Worm (Caenorhabditis elegans) whole organism, young adult: ENCODE measurements around the gene nhl-1.

Experiments
- B0019.2 ChIP-seq: fragments of 200-800 bp; sonication (Bioruptor generic); conservative IDR thresholded peaks from 2 replicates; pipeline ENCODE4 v1.3.6; 2022; ENCODE audit warnings: missing genetic modification reagents, missing genetic modification characterization, missing compliant biosample characterization
- B0035.1 ChIP-seq: sonication (generic microtip); optimal IDR thresholded peaks from 2 replicates; lab custom pipeline; 2016; ENCODE audit warnings: missing genetic modification characterization, mild to moderate bottlenecking, missing compliant biosample characterization, missing genotype, missing genetic modification reagents
- C17E4.6 ChIP-seq: fragments of 200-800 bp; sonication (Bioruptor generic); IDR thresholded peaks from 2 replicates; pipeline ENCODE4 v1.3.6; 2022; ENCODE audit warnings: missing genetic modification reagents, missing genetic modification characterization, missing compliant biosample characterization
- F10E7.11 ChIP-seq: sonication (generic microtip); optimal IDR thresholded peaks from 2 replicates; lab custom pipeline; 2017; ENCODE audit warnings: mild to moderate bottlenecking, missing genetic modification characterization, moderate library complexity, missing compliant biosample characterization
- F39B2.1 ChIP-seq: fragments of 200-800 bp; sonication (Bioruptor generic); IDR thresholded peaks from 2 replicates; pipeline ENCODE4 v1.3.6; 2022; ENCODE audit warnings: missing genetic modification reagents, missing genetic modification characterization, missing compliant biosample characterization
- F49E8.2 ChIP-seq: sonication (generic microtip); optimal IDR thresholded peaks from 3 replicates; lab custom pipeline; 2017; ENCODE audit warnings: missing genetic modification characterization, mild to moderate bottlenecking, missing compliant biosample characterization, antibody characterized with exemption, moderate library complexity; ENCODE audit not compliant: insufficient read depth
- F52B5.7 ChIP-seq: sonication (generic microtip); optimal IDR thresholded peaks from 2 replicates; lab custom pipeline; 2016; ENCODE audit warnings: mild to moderate bottlenecking, missing genetic modification characterization, missing compliant biosample characterization
- F55B11.4 ChIP-seq: sonication (generic microtip); optimal IDR thresholded peaks from 2 replicates; lab custom pipeline; 2016; ENCODE audit warnings: missing compliant biosample characterization, missing genetic modification characterization, borderline replicate concordance; ENCODE audit not compliant: insufficient read depth
- F57C9.4 ChIP-seq: sonication (generic microtip); optimal IDR thresholded peaks from 2 replicates; lab custom pipeline; 2017; ENCODE audit warnings: mild to moderate bottlenecking, missing genetic modification characterization, missing compliant biosample characterization
- T07F8.4 ChIP-seq: sonication (generic microtip); optimal IDR thresholded peaks from 2 replicates; lab custom pipeline; 2016; ENCODE audit warnings: mild to moderate bottlenecking, missing genetic modification characterization, moderate library complexity, missing compliant biosample characterization
- ZK185.1 ChIP-seq: sonication (generic microtip); optimal IDR thresholded peaks from 2 replicates; lab custom pipeline; 2016; ENCODE audit warnings: mild to moderate bottlenecking, missing genetic modification characterization, missing compliant biosample characterization; ENCODE audit not compliant: poor library complexity, severe bottlenecking
- ama-1 ChIP-seq, 3 experiments: fragments of 150-350 bp in 1 of 3; sonication (generic microtip) in 2 of 3; optimal IDR thresholded peaks; 2 replicates each; lab custom pipeline; 2014 to 2018; ENCODE audit warnings: missing biosample characterization in 2 of 3, missing genetic modification characterization in 2 of 3, missing genetic modification reagents in 2 of 3
- attf-3 ChIP-seq: fragments of 200-800 bp; sonication (Bioruptor generic); conservative IDR thresholded peaks from 2 replicates; pipeline ENCODE4 v1.3.6; 2022; ENCODE audit warnings: missing genetic modification reagents, missing genetic modification characterization, missing compliant biosample characterization
- bed-1 ChIP-seq: fragments of 200-800 bp; sonication (Bioruptor generic); IDR thresholded peaks from 2 replicates; pipeline ENCODE4 v1.3.6; 2022; ENCODE audit warnings: missing genetic modification reagents, missing genetic modification characterization, missing compliant biosample characterization
- bed-2 ChIP-seq: fragments of 200-800 bp; sonication (Bioruptor generic); IDR thresholded peaks from 2 replicates; pipeline ENCODE4 v1.3.6; 2022; ENCODE audit warnings: missing genetic modification reagents, missing genetic modification characterization, missing compliant biosample characterization
- cebp-2 ChIP-seq: fragments of 200-800 bp; sonication (Bioruptor generic); IDR thresholded peaks from 2 replicates; pipeline ENCODE4 v1.3.6; 2022; ENCODE audit warnings: missing genetic modification characterization, missing compliant biosample characterization
- ceh-100 ChIP-seq: fragments of 200-800 bp; sonication (Bioruptor generic); IDR thresholded peaks from 2 replicates; pipeline ENCODE4 v1.3.6; 2022; ENCODE audit warnings: missing genetic modification reagents, missing genetic modification characterization, missing compliant biosample characterization
- die-1 ChIP-seq: sonication (generic microtip); optimal IDR thresholded peaks from 2 replicates; lab custom pipeline; 2016; ENCODE audit warnings: missing genotype, mild to moderate bottlenecking, missing genetic modification characterization, missing compliant biosample characterization
- dpff-1 ChIP-seq: sonication (generic microtip); optimal IDR thresholded peaks from 2 replicates; lab custom pipeline; 2017; ENCODE audit warnings: mild to moderate bottlenecking, missing genetic modification characterization, missing compliant biosample characterization
- egl-18 ChIP-seq: fragments of 200-800 bp; sonication (Bioruptor generic); IDR thresholded peaks from 2 replicates; pipeline ENCODE4 v1.3.6; 2022; ENCODE audit warnings: missing genetic modification reagents, missing genetic modification characterization, missing compliant biosample characterization
- ekl-4 ChIP-seq: fragments of 200-800 bp; sonication (Bioruptor generic); IDR thresholded peaks from 2 replicates; pipeline ENCODE4 v1.3.6; 2022; ENCODE audit warnings: missing genetic modification reagents, missing genetic modification characterization, missing compliant biosample characterization
- fkh-3 ChIP-seq: sonication (generic microtip); optimal IDR thresholded peaks from 2 replicates; lab custom pipeline; 2016; ENCODE audit warnings: mild to moderate bottlenecking, missing genetic modification characterization, missing compliant biosample characterization
- hlh-26 ChIP-seq: fragments of 200-800 bp; sonication (Bioruptor generic); conservative IDR thresholded peaks from 2 replicates; pipeline ENCODE4 v1.3.6; 2022; ENCODE audit warnings: missing genetic modification reagents, missing genetic modification characterization, missing compliant biosample characterization
- hmg-20 ChIP-seq: fragments of 200-800 bp; sonication (Bioruptor generic); IDR thresholded peaks from 2 replicates; pipeline ENCODE4 v1.3.6; 2022; ENCODE audit warnings: missing genetic modification reagents, missing genetic modification characterization, missing compliant biosample characterization
- lin-26 ChIP-seq: fragments of 200-800 bp; sonication (Bioruptor generic); IDR thresholded peaks from 2 replicates; pipeline ENCODE4 v1.3.6; 2022; ENCODE audit warnings: missing genetic modification reagents, missing genetic modification characterization, missing compliant biosample characterization
- lin-40 ChIP-seq: sonication (generic microtip); optimal IDR thresholded peaks from 2 replicates; lab custom pipeline; 2016; ENCODE audit warnings: missing genetic modification characterization, mild to moderate bottlenecking, missing compliant biosample characterization, missing genotype, missing genetic modification reagents
- lin-54 ChIP-seq: fragments of 200-800 bp; sonication (Bioruptor generic); optimal IDR thresholded peaks from 2 replicates; lab custom pipeline; 2018; ENCODE audit warnings: mild to moderate bottlenecking, missing genetic modification characterization, missing compliant biosample characterization
- lsy-27 ChIP-seq: sonication (generic microtip); optimal IDR thresholded peaks from 2 replicates; lab custom pipeline; 2017; ENCODE audit warnings: missing genetic modification characterization, mild to moderate bottlenecking, missing compliant biosample characterization, antibody characterized with exemption, missing genotype, borderline replicate concordance; ENCODE audit not compliant: insufficient read depth
- madf-3 ChIP-seq: fragments of 200-800 bp; sonication (Bioruptor generic); IDR thresholded peaks from 2 replicates; pipeline ENCODE4 v1.3.6; 2022; ENCODE audit warnings: missing genetic modification reagents, missing genetic modification characterization, missing compliant biosample characterization
- madf-6 ChIP-seq: fragments of 200-800 bp; sonication (Bioruptor generic); IDR thresholded peaks from 2 replicates; pipeline ENCODE4 v1.3.6; 2022; ENCODE audit warnings: missing genetic modification reagents, missing genetic modification characterization, missing compliant biosample characterization
- mcd-1 ChIP-seq: fragments of 200-800 bp; sonication (Bioruptor generic); IDR thresholded peaks from 2 replicates; pipeline ENCODE4 v1.3.6; 2022; ENCODE audit warnings: missing genetic modification reagents, missing genetic modification characterization, missing compliant biosample characterization
- mes-4 ChIP-seq: sonication (generic microtip); optimal IDR thresholded peaks from 2 replicates; lab custom pipeline; 2016; ENCODE audit warnings: missing genotype, missing genetic modification characterization, missing compliant biosample characterization
- nhr-120 ChIP-seq: fragments of 200-800 bp; sonication (Bioruptor generic); IDR thresholded peaks from 2 replicates; pipeline ENCODE4 v1.3.6; 2022; ENCODE audit warnings: missing genetic modification characterization, missing compliant biosample characterization
- snpc-1.3 ChIP-seq: sonication (generic microtip); optimal IDR thresholded peaks from 2 replicates; lab custom pipeline; 2017; ENCODE audit warnings: missing genetic modification characterization, mild to moderate bottlenecking, missing compliant biosample characterization, antibody characterized with exemption, moderate library complexity, missing genotype, missing genetic modification reagents; ENCODE audit not compliant: insufficient read depth
- somi-1 ChIP-seq: fragments of 200-800 bp; sonication (Bioruptor generic); optimal IDR thresholded peaks from 2 replicates; lab custom pipeline; 2018; ENCODE audit warnings: mild to moderate bottlenecking, missing genetic modification characterization, missing compliant biosample characterization
- tbx-9 ChIP-seq: sonication (generic microtip); optimal IDR thresholded peaks from 2 replicates; lab custom pipeline; 2016; ENCODE audit warnings: borderline replicate concordance, missing genetic modification characterization, inconsistent platforms, missing compliant biosample characterization
- tlf-1 ChIP-seq: fragments of 200-800 bp; sonication (Bioruptor generic); optimal IDR thresholded peaks from 2 replicates; lab custom pipeline; 2018; ENCODE audit warnings: mild to moderate bottlenecking, missing genetic modification characterization, missing compliant biosample characterization
- zfh-2 ChIP-seq: fragments of 200-800 bp; sonication (Bioruptor generic); conservative IDR thresholded peaks from 2 replicates; pipeline ENCODE4 v1.3.6; 2022; ENCODE audit warnings: missing genetic modification reagents, missing genetic modification characterization, missing compliant biosample characterization
- ztf-22 ChIP-seq: fragments of 200-800 bp; sonication (Bioruptor generic); optimal IDR thresholded peaks from 2 replicates; lab custom pipeline; 2018; ENCODE audit warnings: mild to moderate bottlenecking, missing genetic modification characterization, moderate library complexity, missing compliant biosample characterization

nhl-1 gene

DNA sequence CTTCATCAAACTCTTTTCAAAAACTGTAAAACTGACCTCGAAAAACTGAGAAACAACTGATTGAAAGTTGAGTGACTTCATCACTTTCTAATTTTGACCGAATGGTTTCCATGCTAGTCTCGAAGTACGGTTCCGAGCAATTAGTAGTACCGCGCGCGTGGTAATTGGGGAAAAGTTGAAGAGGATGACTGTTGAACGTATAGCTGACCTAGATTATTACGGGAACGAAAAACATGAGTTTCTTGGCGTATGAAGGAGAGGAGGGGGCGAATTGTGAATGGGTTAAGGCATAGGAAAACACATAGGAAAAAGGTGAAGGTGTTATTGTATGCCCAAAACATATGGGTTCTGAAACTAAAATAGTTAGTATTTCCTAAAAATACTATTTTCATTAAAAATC lies 7.8 kb upstream of the nhl-1 start, which contains the start of gene ptr-9 (continued):
- TF ChIP-seq mcd-1 (GFP tag; lab: Robert Waterston, UW), result no peak

DNA sequence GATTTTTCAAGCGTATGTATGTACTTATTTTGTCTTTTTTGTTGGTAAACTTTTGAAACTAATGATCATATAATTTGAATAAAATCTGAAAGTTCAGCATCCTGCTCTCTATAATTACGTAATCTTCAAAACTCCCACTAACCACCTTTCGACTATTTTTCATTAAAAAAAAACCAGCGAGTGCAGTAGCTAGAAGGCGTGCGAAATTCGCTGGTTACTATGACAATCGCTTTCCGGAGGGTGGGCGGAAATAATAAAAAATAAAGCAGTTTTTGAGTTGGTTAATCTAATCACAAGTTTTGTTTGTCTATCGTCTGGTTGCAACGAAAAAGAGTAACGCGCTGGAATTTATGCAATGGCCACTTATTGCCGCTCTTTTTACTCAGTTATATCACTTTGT lies 1.1 kb upstream of the nhl-1 start, which contains the start of gene irld-34:
Gene irld-34, plus strand, starts transcription at position 301 of the 400 bp plus-strand sequence.
- TF ChIP-seq madf-6 (GFP tag; lab: Robert Waterston, UW), result no peak
- TF ChIP-seq die-1, result no peak
- no peak for TF ChIP-seq ekl-4
- TF ChIP-seq bed-1 (GFP tag; lab: Robert Waterston, UW), result no peak
- no peak for TF ChIP-seq ZK185.1
- no peak for TF ChIP-seq F39B2.1 (GFP tag; lab: Robert Waterston, UW)
- no peak for TF ChIP-seq F52B5.7
- TF ChIP-seq tlf-1 (GFP tag; lab: Kevin White, UChicago), result no peak
- no peak for TF ChIP-seq snpc-1.3 (tag; lab: Kevin White, UChicago)
- no peak for TF ChIP-seq bed-2 (GFP tag; lab: Robert Waterston, UW)
- TF ChIP-seq nhr-120 (GFP tag; lab: Robert Waterston, UW), result no peak
- TF ChIP-seq T07F8.4 (tag; lab: Kevin White, UChicago), result no peak

DNA sequence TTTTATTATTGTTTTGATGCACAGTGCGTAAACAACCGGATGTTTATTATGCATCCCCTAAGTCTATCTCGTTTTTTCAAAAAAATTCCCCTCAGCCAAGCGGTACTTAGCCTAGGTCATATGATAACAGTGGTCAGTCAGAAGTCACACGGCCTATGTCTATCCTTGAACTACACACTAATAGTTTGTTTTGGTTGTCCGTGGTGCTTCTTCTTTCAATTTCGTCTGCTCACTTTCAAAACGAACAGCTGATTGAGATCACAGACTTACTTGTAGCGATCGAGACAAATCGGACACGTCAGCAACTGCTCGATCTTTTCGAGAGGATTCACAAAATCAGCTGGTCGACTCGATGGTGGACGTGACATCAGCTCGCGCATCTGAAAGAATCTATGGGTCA lies 759 bp downstream of the nhl-1 start:
- TF ChIP-seq lin-54, result no peak
- peak; percentile 35 for TF ChIP-seq somi-1 (GFP tag; lab: Kevin White, UChicago)
- TF ChIP-seq madf-3 (GFP tag; lab: Robert Waterston, UW), result no peak
- no peak for TF ChIP-seq attf-3 (GFP tag; lab: Robert Waterston, UW)

DNA sequence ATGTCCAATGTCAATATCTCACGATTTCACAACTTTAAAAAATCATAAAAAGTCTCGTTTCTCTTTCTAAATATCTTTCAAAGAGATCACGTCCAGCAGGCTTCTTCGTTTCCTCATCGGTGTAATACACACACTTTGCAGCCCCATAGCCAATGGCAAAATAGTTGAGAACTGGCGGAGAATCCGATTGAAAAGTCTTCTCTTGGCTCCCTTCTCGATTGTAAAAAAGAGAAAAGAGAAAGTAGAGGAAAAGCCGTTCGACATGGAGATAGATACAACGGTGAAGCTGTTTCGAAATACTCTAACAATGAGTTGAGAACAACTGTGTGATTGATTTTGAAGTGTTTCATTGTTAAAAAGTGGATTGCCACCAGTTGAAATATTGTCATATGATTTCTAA lies 1.9 kb downstream of the nhl-1 start:
- TF ChIP-seq ztf-22 (GFP tag; lab: Kevin White, UChicago) (no peak), fkh-3 (no peak), bed-1 (GFP tag; lab: Robert Waterston, UW) (no peak), ceh-100 (GFP tag; lab: Robert Waterston, UW) (no peak), tbx-9 (tag; lab: Kevin White, UChicago) (no peak), F55B11.4 (no peak), lin-40 (no peak), B0019.2 (GFP tag; lab: Robert Waterston, UW) (no peak), lsy-27 (tag; lab: Kevin White, UChicago) (no peak), mes-4 (no peak), lin-26 (GFP tag; lab: Robert Waterston, UW) (no peak)

DNA sequence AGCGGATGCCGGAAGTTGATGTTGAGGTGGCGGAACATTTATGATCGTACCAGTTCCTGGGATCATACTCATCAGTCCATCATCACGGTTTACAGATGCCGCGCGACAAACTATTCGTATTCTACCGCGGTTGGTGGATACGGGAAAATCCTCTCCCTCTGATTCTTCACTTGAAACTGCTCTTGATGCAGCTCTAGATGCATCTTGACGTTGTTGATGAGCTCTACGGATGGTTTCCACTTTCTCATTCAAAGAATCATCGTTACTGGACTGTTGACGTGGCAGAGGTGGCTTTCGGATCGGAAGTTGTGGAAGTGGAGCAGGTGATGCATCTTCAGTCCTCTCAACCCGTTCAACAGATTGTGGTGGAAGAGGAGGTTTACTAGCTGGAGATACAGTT lies 4.6 kb downstream of the nhl-1 start:
- no peak for TF ChIP-seq hlh-26 (GFP tag; lab: Robert Waterston, UW)

DNA sequence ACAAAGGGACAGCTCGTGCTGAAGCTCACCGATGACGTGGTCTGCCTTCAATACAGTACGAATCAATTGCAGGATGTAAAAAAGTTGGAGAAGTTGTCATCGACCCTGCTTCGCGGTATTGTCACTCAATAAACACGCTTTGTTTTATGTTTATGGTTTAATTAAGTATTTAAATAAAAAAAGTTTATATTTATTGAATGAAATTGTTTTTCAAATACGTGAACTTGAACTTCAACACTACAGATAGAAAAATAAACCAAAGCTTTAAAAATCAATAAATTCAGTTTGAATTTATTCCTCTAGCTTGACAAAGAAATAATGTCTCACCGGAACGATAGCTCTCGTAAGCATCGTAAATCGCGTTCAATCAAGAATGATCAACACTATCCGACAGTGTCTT lies 7.9 kb downstream of the nhl-1 start, which contains the start of gene ZK512.8:
Gene ZK512.8, plus strand, starts transcription at position 301 of the 400 bp plus-strand sequence.
- TF ChIP-seq F57C9.4 (tag; lab: Kevin White, UChicago), result no peak
- no peak for TF ChIP-seq hmg-20
- TF ChIP-seq cebp-2 (GFP tag; lab: Robert Waterston, UW), result no peak
- TF ChIP-seq B0035.1 (tag; lab: Kevin White, UChicago), result no peak
- TF ChIP-seq zfh-2 (GFP tag; lab: Robert Waterston, UW), result no peak
- no peak for TF ChIP-seq dpff-1 (tag; lab: Kevin White, UChicago)
- TF ChIP-seq ekl-4, result no peak
- no peak for TF ChIP-seq C17E4.6 (GFP tag; lab: Robert Waterston, UW)
- no peak for TF ChIP-seq egl-18 (GFP tag; lab: Robert Waterston, UW)
- no peak for TF ChIP-seq F10E7.11
- TF ChIP-seq ama-1 (optimal IDR thresholded peaks at IDR 0.05; lab: Kevin White, UChicago), result no peak
- TF ChIP-seq ama-1 (GFP tag; optimal IDR thresholded peaks at IDR 0.05; lab: Kevin White, UChicago), result no peak
- TF ChIP-seq F49E8.2 (tag; lab: Kevin White, UChicago), result no peak
